Fruit fly (Drosophila melanogaster): ENCODE results near the gene Tengl3.

DNA sequence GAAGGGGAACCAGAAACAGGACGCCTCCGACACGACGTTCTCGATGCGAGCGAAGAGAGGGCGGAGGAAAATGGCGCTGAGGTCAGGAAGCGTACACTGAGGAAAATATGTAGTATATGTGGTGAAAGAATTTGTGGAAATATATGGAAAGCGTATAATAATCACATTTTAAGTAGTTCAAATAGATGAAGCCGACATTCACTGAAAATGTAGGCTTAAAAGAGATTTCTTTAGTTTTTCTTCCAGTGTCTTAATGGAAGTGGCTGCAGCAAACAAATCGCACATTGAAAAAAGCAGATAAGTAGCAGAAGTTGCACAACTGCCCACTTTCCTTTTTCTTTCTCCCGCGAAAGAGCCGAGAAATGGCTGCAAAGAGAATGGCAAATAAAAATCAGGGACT lies 11.5 kb upstream of the Tengl3 start:
- TF ChIP-seq CG15336 (GFP tag; IDR thresholded peaks at IDR 0.05) = no peak
- TF ChIP-seq CG3919 (GFP tag; optimal IDR thresholded peaks at IDR 0.05) = peak; percentile 25
- TF ChIP-seq Lpt (GFP tag; optimal IDR thresholded peaks at IDR 0.05) = no peak
- no peak for TF ChIP-seq CG34406 (GFP tag; optimal IDR thresholded peaks at IDR 0.05)
- TF ChIP-seq CG6792 (GFP tag; optimal IDR thresholded peaks at IDR 0.05) = no peak
- TF ChIP-seq Ets96B (tag; optimal IDR thresholded peaks at IDR 0.05) = no peak
- no peak for TF ChIP-seq CG11294 (GFP tag; IDR thresholded peaks at IDR 0.05)
- peak; percentile 17 for TF ChIP-seq CG32006 (GFP tag; optimal IDR thresholded peaks at IDR 0.05)
- no peak for TF ChIP-seq CG11902 (GFP tag; optimal IDR thresholded peaks at IDR 0.05)
- no peak for TF ChIP-seq dsx (GFP tag; optimal IDR thresholded peaks at IDR 0.05; ENCODE audit: poor library complexity, severe bottlenecking)
- no peak for TF ChIP-seq CG3032 (tag; optimal IDR thresholded peaks at IDR 0.05)
- no peak for TF ChIP-seq Blimp-1 (GFP tag; optimal IDR thresholded peaks at IDR 0.05)
- TF ChIP-seq CG8319 (GFP tag; optimal IDR thresholded peaks at IDR 0.05) = no peak

Data from whole organism, prepupa.